Fruit fly (Drosophila melanogaster) whole organism, larva: ENCODE results near the gene YL-1.

ENCODE experiments used
- noc ChIP-seq: fragments of 200-800 bp; sonication (Bioruptor generic); optimal IDR thresholded peaks from 3 replicates; lab custom pipeline; 2019; ENCODE audit warnings: missing biosample characterization, mild to moderate bottlenecking, missing genetic modification characterization, moderate library complexity

YL-1 gene

DNA sequence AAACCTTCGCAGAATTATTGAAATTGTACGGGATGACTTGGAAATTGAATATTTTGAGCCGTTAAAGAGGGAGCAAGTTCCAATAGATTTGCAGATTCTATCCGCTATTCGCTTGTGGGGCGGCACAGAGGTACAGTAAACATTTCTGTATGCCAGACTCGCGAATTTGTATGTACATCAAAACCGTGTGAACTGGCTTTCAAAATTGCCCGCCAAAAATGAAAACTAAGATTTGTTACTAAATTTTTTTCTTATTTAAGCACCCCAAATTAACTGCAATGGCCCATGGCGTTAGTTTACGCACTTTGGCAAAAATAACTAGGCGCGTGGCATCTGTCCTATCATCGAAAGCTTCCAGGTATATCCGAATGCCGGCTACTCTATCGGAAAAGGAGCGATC, 17.8 kb downstream of the YL-1 start:
- no peak for TF ChIP-seq noc (tag; lab: Kevin White, UChicago)

DNA sequence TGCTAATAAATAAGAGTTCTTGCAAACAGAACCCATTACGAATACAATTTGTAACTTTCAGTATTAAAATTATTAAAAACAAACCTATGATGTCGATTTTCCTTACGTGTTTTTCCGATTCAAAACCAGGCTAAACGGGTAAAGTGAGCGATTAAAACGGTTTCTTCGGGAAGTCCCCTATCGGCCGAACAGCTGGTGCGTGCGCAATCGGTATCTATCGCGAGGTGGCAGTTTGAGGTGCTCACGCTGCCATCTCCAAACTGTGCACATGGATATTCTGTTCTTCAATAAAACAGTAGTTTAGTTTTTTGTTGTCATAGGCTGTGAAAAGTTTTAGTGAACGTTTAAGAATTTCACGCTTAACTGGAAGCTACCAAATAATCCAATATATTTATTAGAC, 18.9 kb downstream of the YL-1 start, which contains the start of gene TTLL4A:
TTLL4A (plus strand) TSS at position 240 of the 400 bp plus-strand sequence.
- no peak for TF ChIP-seq noc (tag; lab: Kevin White, UChicago)

DNA sequence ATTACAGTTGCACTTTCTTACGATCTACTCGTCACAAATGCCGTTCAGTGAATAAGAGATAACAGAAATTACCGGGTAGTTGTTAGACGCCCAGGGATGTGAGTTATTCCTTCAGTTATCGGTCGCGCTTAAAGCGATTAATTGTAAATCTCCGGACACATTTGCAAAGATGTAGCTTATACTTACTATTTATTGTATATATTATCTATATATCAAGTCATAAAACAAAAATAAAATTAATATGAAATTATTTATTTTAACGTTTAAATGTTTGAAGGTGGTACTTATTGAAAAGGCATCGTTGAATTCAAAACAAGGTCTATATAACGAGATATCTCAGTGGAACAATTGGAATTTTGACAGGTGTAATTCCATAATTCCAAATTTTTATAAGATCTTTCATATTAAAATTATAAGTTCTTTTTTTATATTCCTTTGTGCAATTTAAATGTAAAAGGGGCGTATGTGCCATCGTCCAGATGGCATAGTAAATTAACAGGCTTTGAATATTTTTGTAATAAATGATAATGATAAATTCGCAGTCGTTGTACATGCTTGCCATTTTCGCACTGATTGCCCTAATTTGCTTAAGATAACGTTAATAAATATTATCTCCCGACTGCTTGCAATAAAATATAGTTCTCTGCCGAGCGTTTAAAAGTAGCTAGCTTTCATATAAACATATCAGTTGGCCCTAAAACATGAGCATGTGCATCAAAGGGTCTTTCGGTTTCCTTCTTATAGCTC, 31.3 kb downstream of the YL-1 start, which contains the start of the genes aub and lectin-33A:
aub (minus strand) TSS at position 101 of the 747 bp plus-strand sequence.
lectin-33A (plus strand) TSS at position 697 of the 747 bp plus-strand sequence.
- TF ChIP-seq noc (tag; lab: Kevin White, UChicago) = no peak

DNA sequence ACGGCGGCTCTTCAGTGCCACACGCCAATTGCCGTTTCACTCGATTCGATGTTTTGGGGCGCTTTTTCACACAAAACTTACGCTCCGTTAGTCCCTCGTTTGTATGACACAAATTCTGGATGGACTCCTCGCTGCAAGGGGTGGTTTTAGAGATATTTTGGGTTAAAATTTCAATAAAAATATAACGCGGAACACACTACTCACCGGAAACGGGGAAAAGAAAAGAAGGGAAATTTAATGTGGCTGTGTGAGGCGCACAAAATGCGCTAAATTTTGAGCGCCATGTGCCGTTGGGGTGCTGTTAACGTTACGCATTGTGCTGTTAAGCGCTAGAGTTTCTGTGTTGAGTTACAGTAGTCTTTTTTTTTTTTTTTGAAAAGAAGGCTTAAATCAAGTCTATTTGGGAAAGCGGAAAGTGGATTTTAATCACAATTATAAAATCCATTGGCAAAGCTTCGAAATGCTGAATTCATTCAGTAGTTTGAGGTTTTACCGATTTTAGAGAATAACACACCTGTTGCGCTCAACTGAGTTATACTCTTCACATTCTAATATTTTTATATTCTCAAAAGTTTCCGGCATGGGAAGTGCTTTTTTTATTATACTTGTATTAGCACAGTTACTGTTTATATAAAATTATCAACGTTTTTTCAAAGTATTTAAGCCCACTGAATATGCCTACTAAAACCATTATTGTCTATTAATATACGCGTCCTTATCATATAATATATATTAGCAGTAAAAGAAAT, 33.9 kb downstream of the YL-1 start, which contains the start of gene RpL9:
RpL9 (minus strand) TSS at position 265 of the 749 bp plus-strand sequence.
- no peak for TF ChIP-seq noc (tag; lab: Kevin White, UChicago)

DNA sequence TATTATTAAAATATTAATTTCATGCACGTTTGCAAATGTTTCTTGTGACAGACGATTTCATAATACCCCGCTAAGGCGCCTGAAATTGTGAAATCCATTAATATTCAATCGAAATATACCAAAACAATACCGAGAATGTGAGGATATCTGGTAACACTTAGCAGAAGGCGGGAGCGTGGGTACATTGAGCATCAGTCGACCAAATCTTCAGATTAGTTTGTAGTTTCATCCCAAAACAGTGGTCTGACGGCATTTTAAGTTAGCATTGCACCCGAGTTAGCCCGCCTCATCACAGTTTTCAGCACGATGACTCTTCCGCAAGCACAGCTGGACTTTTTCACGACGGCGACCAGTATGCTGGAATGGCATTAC, 34.4 kb downstream of the YL-1 start, which contains the start of gene Nup154:
Nup154 (plus strand) TSS at position 147 of the 372 bp plus-strand sequence.
- TF ChIP-seq noc (tag; lab: Kevin White, UChicago) = no peak

DNA sequence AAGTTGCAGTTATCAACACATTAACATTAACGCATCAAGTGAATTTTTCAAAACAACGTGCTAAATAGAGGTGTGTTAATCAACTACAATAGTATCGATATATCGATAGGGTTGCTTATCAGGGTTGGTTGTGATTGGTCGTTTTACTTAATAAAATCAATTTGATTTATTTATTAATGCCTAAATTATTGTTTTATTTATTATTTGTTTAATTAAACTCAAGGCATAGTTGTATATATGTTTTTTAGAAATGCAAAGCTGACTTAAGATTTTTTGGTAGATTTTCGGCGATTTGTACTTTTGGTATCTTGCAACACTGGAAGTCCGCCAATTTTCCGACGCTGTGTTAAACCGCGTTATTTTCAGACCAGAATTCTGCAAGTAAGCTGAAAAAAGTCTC, 40.8 kb downstream of the YL-1 start, which contains the start of the genes Art8 and dUTPase:
Art8 (minus strand) TSS at position 88 of the 400 bp plus-strand sequence.
dUTPase (plus strand) TSS at position 314 of the 400 bp plus-strand sequence.
- TF ChIP-seq noc (tag; lab: Kevin White, UChicago) = peak; percentile 46

DNA sequence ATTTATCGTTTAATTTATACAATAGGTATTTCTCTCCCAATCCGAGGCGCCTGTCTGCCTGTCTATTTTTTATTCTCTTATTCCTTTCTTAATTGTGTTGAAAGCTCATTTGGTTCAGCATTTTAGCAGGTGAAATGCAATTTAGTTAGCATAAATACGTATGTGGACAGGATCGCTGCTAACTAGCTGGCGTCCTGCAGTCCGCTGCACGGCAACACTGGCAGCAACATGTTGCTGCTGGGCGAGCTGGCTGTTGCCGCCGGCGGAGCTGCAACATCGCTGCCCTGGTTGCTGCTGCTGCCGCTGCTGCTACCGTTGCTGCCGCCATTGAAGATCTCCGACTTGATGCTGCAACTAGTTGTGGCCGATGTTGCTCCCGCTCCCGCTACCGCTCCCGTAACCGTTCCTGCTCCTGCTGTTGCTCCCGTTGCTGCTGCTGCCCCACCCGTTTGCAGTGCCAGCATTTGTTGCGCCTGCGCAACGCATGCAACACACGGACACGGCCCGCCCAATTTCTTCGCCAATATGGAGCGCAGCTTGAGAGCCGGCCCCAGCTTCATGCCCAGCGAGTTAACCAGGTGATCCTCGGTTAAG, 43.9 kb downstream of the YL-1 start:
- TF ChIP-seq noc (tag; lab: Kevin White, UChicago) = no peak

DNA sequence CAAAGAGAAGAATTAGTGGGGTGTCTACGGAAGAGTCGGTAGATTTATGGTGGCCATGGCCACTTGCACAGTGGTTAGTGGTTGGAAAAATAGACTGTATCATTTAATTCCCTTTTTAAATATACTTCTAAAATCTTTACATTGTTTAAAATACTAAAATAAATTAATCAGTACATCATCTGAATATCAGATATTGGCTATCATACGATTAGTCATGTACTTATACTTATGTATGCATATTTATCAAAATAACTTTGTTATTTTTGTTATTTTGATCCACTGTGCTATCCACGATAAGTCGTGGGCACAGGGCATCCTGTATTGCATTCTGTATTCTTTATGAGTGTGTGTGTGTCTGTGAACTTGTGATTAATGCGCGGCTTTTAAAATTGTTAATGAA, 44.4 kb downstream of the YL-1 start:
- no peak for TF ChIP-seq noc (tag; lab: Kevin White, UChicago)

DNA sequence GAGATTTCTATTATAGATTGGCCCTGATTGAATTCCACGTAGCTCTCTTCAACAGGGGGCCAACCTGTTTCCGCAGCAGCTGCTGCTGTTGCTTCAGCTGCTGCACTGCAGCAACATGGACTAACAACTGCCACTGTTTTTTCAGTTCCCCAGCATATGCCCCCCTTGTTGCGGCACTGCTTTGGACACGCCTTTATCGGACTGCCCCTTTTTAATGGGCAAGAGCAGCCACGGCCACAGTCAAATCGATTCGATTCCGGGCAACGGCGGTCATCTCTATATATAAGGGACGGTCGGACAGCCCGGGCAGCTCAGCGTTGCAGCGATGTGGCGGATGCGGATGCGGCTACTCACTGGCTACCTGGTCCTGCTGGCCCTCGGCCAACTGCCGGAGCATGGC, 45.1 kb downstream of the YL-1 start, which contains the start of gene Acp32CD:
Acp32CD (plus strand) TSS at position 301 of the 400 bp plus-strand sequence.
- no peak for TF ChIP-seq noc (tag; lab: Kevin White, UChicago)

DNA sequence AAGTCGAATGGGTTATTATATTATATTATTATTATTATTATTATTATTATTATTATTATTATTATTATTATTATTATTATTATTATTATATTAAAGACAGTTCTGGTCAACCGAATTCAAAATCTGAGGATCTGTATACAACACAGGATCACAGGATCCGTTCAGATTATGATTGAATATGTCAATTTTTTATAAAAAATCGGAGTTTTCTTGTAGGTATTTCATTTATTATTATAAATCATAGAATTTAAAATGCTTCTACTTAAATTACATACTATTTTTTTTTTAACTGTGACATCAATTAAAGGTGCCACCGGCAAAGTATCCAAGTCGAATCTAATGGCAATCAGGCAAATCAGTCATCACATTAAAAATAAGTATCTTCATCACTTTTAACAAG, 46.5 kb downstream of the YL-1 start, which contains the start of gene CG14913:
CG14913 (plus strand) TSS at position 301 of the 400 bp plus-strand sequence.
- no peak for TF ChIP-seq noc (tag; lab: Kevin White, UChicago)

DNA sequence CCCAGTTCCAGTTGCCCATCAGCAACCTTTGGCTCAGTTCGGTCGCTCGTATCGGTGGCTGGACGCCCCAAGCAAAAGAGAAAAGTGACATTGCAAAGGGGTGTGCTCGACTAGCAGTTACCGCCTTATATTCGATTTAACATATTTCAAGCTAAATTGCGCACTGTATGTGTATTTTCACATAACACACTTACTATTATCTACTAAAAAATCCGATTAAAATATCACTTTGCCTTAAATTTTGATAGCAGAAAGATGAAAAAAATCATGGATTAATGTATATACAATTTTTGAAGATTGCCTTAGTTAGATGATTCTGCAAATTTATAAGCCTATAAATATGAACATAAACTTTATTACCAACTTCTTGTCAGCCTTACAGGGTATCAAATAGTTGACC, 51.4 kb downstream of the YL-1 start:
- no peak for TF ChIP-seq noc (tag; lab: Kevin White, UChicago)
